Worm (Caenorhabditis elegans) whole organism, early embryonic: ENCODE measurements around the gene srh-52.

Experiments used
- B0310.2 ChIP-seq: sonication (generic microtip); optimal IDR thresholded peaks from 2 replicates; lab custom pipeline; 2016; ENCODE audit warnings: mild to moderate bottlenecking, missing genetic modification characterization, missing compliant biosample characterization
- F13C5.2 ChIP-seq: sonication (generic microtip); optimal IDR thresholded peaks from 2 replicates; lab custom pipeline; 2017; ENCODE audit warnings: mild to moderate bottlenecking, missing genetic modification characterization, inconsistent platforms, missing compliant biosample characterization
- aly-1 ChIP-seq: sonication (generic microtip); optimal IDR thresholded peaks from 2 replicates; lab custom pipeline; 2016; ENCODE audit warnings: missing genetic modification characterization, missing compliant biosample characterization
- ama-1 ChIP-seq: fragments of 150-350 bp; optimal IDR thresholded peaks from 2 replicates; lab custom pipeline; 2014
- ceh-13 ChIP-seq: fragments of 200-800 bp; sonication (Bioruptor generic); optimal IDR thresholded peaks from 2 replicates; lab custom pipeline; 2018; ENCODE audit warnings: mild to moderate bottlenecking, missing genetic modification characterization, missing compliant biosample characterization
- ceh-36 ChIP-seq: sonication (generic microtip); optimal IDR thresholded peaks from 2 replicates; lab custom pipeline; 2016; ENCODE audit warnings: missing genetic modification characterization, inconsistent platforms, missing compliant biosample characterization
- ets-7 ChIP-seq: sonication (generic microtip); optimal IDR thresholded peaks from 2 replicates; lab custom pipeline; 2016; ENCODE audit warnings: missing genotype, missing genetic modification characterization, missing compliant biosample characterization
- flt-1 ChIP-seq: fragments of 200-800 bp; sonication (Bioruptor generic); IDR thresholded peaks from 2 replicates; pipeline ENCODE4 v1.3.6; 2022; ENCODE audit warnings: missing genetic modification characterization, missing compliant biosample characterization
- hmbx-1 ChIP-seq: sonication (generic microtip); optimal IDR thresholded peaks from 2 replicates; lab custom pipeline; 2016; ENCODE audit warnings: mild to moderate bottlenecking, missing genetic modification characterization, missing compliant biosample characterization
- hmg-4 ChIP-seq: fragments of 200-800 bp; sonication (Bioruptor generic); optimal IDR thresholded peaks from 2 replicates; lab custom pipeline; 2018; ENCODE audit warnings: mild to moderate bottlenecking, missing genetic modification characterization, missing compliant biosample characterization
- hnd-1 ChIP-seq: sonication (generic microtip); optimal IDR thresholded peaks from 2 replicates; lab custom pipeline; 2016; ENCODE audit warnings: missing genetic modification characterization, missing compliant biosample characterization
- pes-1 ChIP-seq: fragments of 200-800 bp; sonication (Bioruptor generic); IDR thresholded peaks from 2 replicates; pipeline ENCODE4 v1.3.6; 2022; ENCODE audit warnings: missing genetic modification reagents, missing genetic modification characterization, missing compliant biosample characterization
- scrt-1 ChIP-seq: fragments of 200-800 bp; sonication (Bioruptor generic); IDR thresholded peaks from 2 replicates; pipeline ENCODE4 v1.3.6; 2022; ENCODE audit warnings: missing genetic modification characterization, missing compliant biosample characterization
- sea-1 ChIP-seq: fragments of 200-800 bp; sonication (Bioruptor generic); conservative IDR thresholded peaks from 2 replicates; pipeline ENCODE4 v1.3.6; 2022; ENCODE audit warnings: missing genetic modification characterization, missing compliant biosample characterization
- tbx-11 ChIP-seq: fragments of 200-800 bp; sonication (Bioruptor generic); IDR thresholded peaks from 2 replicates; pipeline ENCODE4 v1.3.6; 2022; ENCODE audit warnings: missing genetic modification characterization, missing compliant biosample characterization
- tbx-37 ChIP-seq: fragments of 200-800 bp; sonication (Bioruptor generic); conservative IDR thresholded peaks from 2 replicates; pipeline ENCODE4 v1.3.6; 2022; ENCODE audit warnings: missing genetic modification reagents, missing genetic modification characterization, missing compliant biosample characterization
- tra-4 ChIP-seq: sonication (generic microtip); optimal IDR thresholded peaks from 2 replicates; lab custom pipeline; 2017; ENCODE audit warnings: missing genetic modification characterization, missing compliant biosample characterization

The srh-52 gene

ce11 chrV:15388820-15389384 is 12.8 kb upstream of the srh-52 start, which contains the start of gene srh-170:
Gene srh-170 (minus strand): TSS chrV:15388870.
- TF ChIP-seq sea-1 (GFP tag; lab: Robert Waterston, UW): no peak
- TF ChIP-seq pes-1: peak; percentile 15; the same call in 1 of the 2 replicates
- no peak for TF ChIP-seq hmbx-1 (tag; lab: Kevin White, UChicago)
- 0 out of 2 replicates have a peak, but pooled peaks have one; percentile 29 for TF ChIP-seq scrt-1

ce11 chrV:15384733-15385132 is 8.6 kb upstream of the srh-52 start, which contains the start of gene str-102:
Gene str-102 (plus strand): TSS chrV:15385033.
- no peak for TF ChIP-seq ceh-36 (tag; lab: Kevin White, UChicago)

- TF ChIP-seq ama-1 (no peak), hmbx-1 (tag; lab: Kevin White, UChicago) (no peak), ets-7 (no peak), flt-1 (GFP tag; lab: Robert Waterston, UW) (no peak), hnd-1 (tag; lab: Kevin White, UChicago) (no peak), ceh-36 (tag; lab: Kevin White, UChicago) (no peak), tra-4 (tag; lab: Kevin White, UChicago) (no peak), F13C5.2 (tag; lab: Kevin White, UChicago) (no peak), tbx-11 (GFP tag; lab: Robert Waterston, UW) (no peak), hmg-4 (GFP tag; lab: Kevin White, UChicago) (no peak), aly-1 (tag; lab: Kevin White, UChicago) (no peak), B0310.2 (tag; lab: Kevin White, UChicago) (no peak), sea-1 (GFP tag; lab: Robert Waterston, UW) (no peak), tbx-37 (GFP tag; lab: Robert Waterston, UW) (no peak), ceh-13 (no peak), scrt-1 (no peak), pes-1 (no peak)
Measured at ce11 chrV:15383739-15384138, 7.6 kb upstream of the srh-52 start, which contains the start of gene str-88. Gene str-88 (minus strand): TSS chrV:15383839.

ce11 chrV:15380857-15381256 is 4.7 kb upstream of the srh-52 start, which contains the start of gene dhs-23:
Gene dhs-23 (plus strand): TSS chrV:15381219.
- TF ChIP-seq hmg-4 (GFP tag; lab: Kevin White, UChicago): no peak
- TF ChIP-seq scrt-1: no peak
- TF ChIP-seq aly-1 (tag; lab: Kevin White, UChicago): no peak
- TF ChIP-seq B0310.2 (tag; lab: Kevin White, UChicago): no peak
- TF ChIP-seq ets-7: no peak
- TF ChIP-seq hmbx-1 (tag; lab: Kevin White, UChicago): no peak
- no peak for TF ChIP-seq ceh-36 (tag; lab: Kevin White, UChicago)
- no peak for TF ChIP-seq sea-1 (GFP tag; lab: Robert Waterston, UW)
- no peak for TF ChIP-seq ceh-13
- no peak for TF ChIP-seq hnd-1 (tag; lab: Kevin White, UChicago)
- no peak for TF ChIP-seq ama-1
- TF ChIP-seq flt-1 (GFP tag; lab: Robert Waterston, UW): no peak
- TF ChIP-seq F13C5.2 (tag; lab: Kevin White, UChicago): no peak

ce11 chrV:15379817-15380216 is 3.7 kb upstream of the srh-52 start, which contains the start of gene srh-251:
Gene srh-251 (minus strand): TSS chrV:15379917.
- TF ChIP-seq flt-1 (GFP tag; lab: Robert Waterston, UW) (no peak), tra-4 (tag; lab: Kevin White, UChicago) (no peak), scrt-1 (no peak), hmg-4 (GFP tag; lab: Kevin White, UChicago) (no peak), ceh-36 (tag; lab: Kevin White, UChicago) (no peak), ets-7 (no peak), sea-1 (GFP tag; lab: Robert Waterston, UW) (no peak), aly-1 (tag; lab: Kevin White, UChicago) (no peak), F13C5.2 (tag; lab: Kevin White, UChicago) (no peak), tbx-11 (GFP tag; lab: Robert Waterston, UW) (no peak), tbx-37 (GFP tag; lab: Robert Waterston, UW) (no peak), pes-1 (no peak)

- TF ChIP-seq ets-7: no peak
- no peak for TF ChIP-seq ama-1
- no peak for TF ChIP-seq flt-1 (GFP tag; lab: Robert Waterston, UW)
- no peak for TF ChIP-seq scrt-1
- TF ChIP-seq tbx-37 (GFP tag; lab: Robert Waterston, UW): no peak
- TF ChIP-seq pes-1: no peak
- TF ChIP-seq hmbx-1 (tag; lab: Kevin White, UChicago): no peak
- TF ChIP-seq tra-4 (tag; lab: Kevin White, UChicago): no peak
Measured at ce11 chrV:15377903-15378302, 1.8 kb upstream of the srh-52 start, which contains the start of gene srh-122. Gene srh-122 (minus strand): TSS chrV:15378003.

ce11 chrV:15369707-15370106 is 6.4 kb downstream of the srh-52 start, which contains the start of gene nhr-269:
Gene nhr-269 (minus strand): TSS chrV:15369807.
- TF ChIP-seq ama-1 (no peak), hnd-1 (tag; lab: Kevin White, UChicago) (no peak), tra-4 (tag; lab: Kevin White, UChicago) (no peak), tbx-11 (GFP tag; lab: Robert Waterston, UW) (no peak), scrt-1 (no peak)

ce11 chrV:15367770-15368169 is 8.4 kb downstream of the srh-52 start:
- TF ChIP-seq scrt-1 (no peak), pes-1 (no peak), hmg-4 (GFP tag; lab: Kevin White, UChicago) (no peak), ets-7 (no peak), tbx-37 (GFP tag; lab: Robert Waterston, UW) (no peak), tbx-11 (GFP tag; lab: Robert Waterston, UW) (no peak), ama-1 (no peak), aly-1 (tag; lab: Kevin White, UChicago) (no peak), flt-1 (GFP tag; lab: Robert Waterston, UW) (no peak)
